Fruit fly (Drosophila melanogaster): ENCODE results near the gene hemo.

DNA sequence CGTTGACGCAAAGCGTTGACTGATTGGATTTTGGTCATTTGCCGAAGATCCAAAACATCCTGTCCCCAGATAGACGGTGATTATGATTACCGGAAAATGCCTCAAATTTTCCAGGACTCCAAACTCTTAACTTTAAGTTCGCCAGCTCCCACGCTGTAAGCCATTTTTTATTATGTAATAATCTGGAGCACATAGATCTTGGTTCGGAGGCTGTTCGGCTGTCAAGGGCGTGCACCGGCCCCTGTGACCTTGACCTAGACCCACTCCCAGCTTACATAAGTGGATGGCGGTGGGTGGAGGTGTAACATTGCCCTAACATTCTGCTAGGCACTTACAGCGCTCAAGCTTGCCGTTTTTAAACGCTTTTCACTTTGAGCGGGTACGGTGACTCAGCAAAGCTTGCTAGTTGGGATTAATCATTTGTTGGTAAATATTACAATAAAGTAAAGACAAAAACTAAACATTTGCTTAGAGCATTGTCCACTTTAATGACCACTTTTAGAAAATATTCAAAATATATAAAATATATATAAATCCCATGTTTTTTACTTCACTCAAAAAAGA is 7.3 kb upstream of the hemo start:
- TF ChIP-seq CG4496 (GFP tag; IDR thresholded peaks at IDR 0.05) (no peak), CG13204 (GFP tag; optimal IDR thresholded peaks at IDR 0.05) (no peak), CG12605 (GFP tag; IDR thresholded peaks at IDR 0.05) (no peak), gl (tag; optimal IDR thresholded peaks at IDR 0.05) (no peak), CG15710 (tag; optimal IDR thresholded peaks at IDR 0.05) (no peak)
